Worm (Caenorhabditis elegans) whole organism, young adult: ENCODE results near the gene glb-7.

Experiments
- B0035.1 ChIP-seq: sonication (generic microtip); optimal IDR thresholded peaks from 2 replicates; lab custom pipeline; 2016; ENCODE audit warnings: missing genetic modification characterization, mild to moderate bottlenecking, missing compliant biosample characterization, missing genotype, missing genetic modification reagents
- B0336.3 ChIP-seq: fragments of 200-800 bp; sonication (Bioruptor generic); IDR thresholded peaks from 2 replicates; pipeline ENCODE4 v1.3.6; 2022; ENCODE audit warnings: missing genetic modification characterization, missing compliant biosample characterization
- C17E4.6 ChIP-seq: fragments of 200-800 bp; sonication (Bioruptor generic); IDR thresholded peaks from 2 replicates; pipeline ENCODE4 v1.3.6; 2022; ENCODE audit warnings: missing genetic modification reagents, missing genetic modification characterization, missing compliant biosample characterization
- F33H1.4 ChIP-seq: fragments of 200-800 bp; sonication (Bioruptor generic); IDR thresholded peaks from 2 replicates; pipeline ENCODE4 v1.3.6; 2022; ENCODE audit warnings: missing genetic modification reagents, missing genetic modification characterization, missing compliant biosample characterization
- F37B4.10 ChIP-seq: fragments of 200-800 bp; sonication (Bioruptor generic); IDR thresholded peaks from 2 replicates; pipeline ENCODE4 v1.3.6; 2022; ENCODE audit warnings: missing genetic modification characterization, missing compliant biosample characterization
- F57C9.4 ChIP-seq: sonication (generic microtip); optimal IDR thresholded peaks from 2 replicates; lab custom pipeline; 2017; ENCODE audit warnings: mild to moderate bottlenecking, missing genetic modification characterization, missing compliant biosample characterization
- T26A5.8 ChIP-seq: sonication (generic microtip); optimal IDR thresholded peaks from 2 replicates; lab custom pipeline; 2016; ENCODE audit warnings: missing genetic modification characterization, missing compliant biosample characterization
- Y53G8AR.9 ChIP-seq: fragments of 200-800 bp; sonication (Bioruptor generic); conservative IDR thresholded peaks from 2 replicates; pipeline ENCODE4 v1.3.6; 2022; ENCODE audit warnings: missing genetic modification reagents, missing genetic modification characterization, missing compliant biosample characterization
- Y56A3A.18 ChIP-seq: fragments of 200-800 bp; sonication (Bioruptor generic); IDR thresholded peaks from 2 replicates; pipeline ENCODE4 v1.3.6; 2022; ENCODE audit warnings: missing genetic modification reagents, missing genetic modification characterization, missing compliant biosample characterization
- Y95B8A.8 ChIP-seq: fragments of 200-800 bp; sonication (Bioruptor generic); IDR thresholded peaks from 2 replicates; pipeline ENCODE4 v1.3.6; 2022; ENCODE audit warnings: missing genetic modification reagents, missing genetic modification characterization, missing compliant biosample characterization
- ZK185.1 ChIP-seq: sonication (generic microtip); optimal IDR thresholded peaks from 2 replicates; lab custom pipeline; 2016; ENCODE audit warnings: mild to moderate bottlenecking, missing genetic modification characterization, missing compliant biosample characterization; ENCODE audit not compliant: poor library complexity, severe bottlenecking
- akir-1 ChIP-seq: fragments of 200-800 bp; sonication (Bioruptor generic); optimal IDR thresholded peaks from 2 replicates; lab custom pipeline; 2018; ENCODE audit warnings: mild to moderate bottlenecking, missing genetic modification characterization, moderate library complexity, missing compliant biosample characterization
- aptf-3 ChIP-seq: fragments of 200-800 bp; sonication (Bioruptor generic); IDR thresholded peaks from 2 replicates; pipeline ENCODE4 v1.3.6; 2022; ENCODE audit warnings: missing genetic modification characterization, missing compliant biosample characterization
- atf-7 ChIP-seq: sonication (generic microtip); optimal IDR thresholded peaks from 2 replicates; lab custom pipeline; 2017; ENCODE audit warnings: mild to moderate bottlenecking, missing genetic modification characterization, missing compliant biosample characterization
- attf-3 ChIP-seq: fragments of 200-800 bp; sonication (Bioruptor generic); conservative IDR thresholded peaks from 2 replicates; pipeline ENCODE4 v1.3.6; 2022; ENCODE audit warnings: missing genetic modification reagents, missing genetic modification characterization, missing compliant biosample characterization
- attf-5 ChIP-seq: fragments of 200-800 bp; sonication (Bioruptor generic); optimal IDR thresholded peaks from 2 replicates; lab custom pipeline; 2018; ENCODE audit warnings: mild to moderate bottlenecking, missing genetic modification characterization, missing compliant biosample characterization
- bed-2 ChIP-seq: fragments of 200-800 bp; sonication (Bioruptor generic); IDR thresholded peaks from 2 replicates; pipeline ENCODE4 v1.3.6; 2022; ENCODE audit warnings: missing genetic modification reagents, missing genetic modification characterization, missing compliant biosample characterization
- ccch-3 ChIP-seq: fragments of 200-800 bp; sonication (Bioruptor generic); optimal IDR thresholded peaks from 2 replicates; lab custom pipeline; 2018; ENCODE audit warnings: mild to moderate bottlenecking, missing genetic modification characterization, missing compliant biosample characterization
- ceh-100 ChIP-seq: fragments of 200-800 bp; sonication (Bioruptor generic); IDR thresholded peaks from 2 replicates; pipeline ENCODE4 v1.3.6; 2022; ENCODE audit warnings: missing genetic modification reagents, missing genetic modification characterization, missing compliant biosample characterization
- ceh-40 ChIP-seq: fragments of 200-800 bp; sonication (Bioruptor generic); IDR thresholded peaks from 2 replicates; pipeline ENCODE4 v1.3.6; 2022; ENCODE audit warnings: missing genetic modification characterization, missing compliant biosample characterization
- die-1 ChIP-seq: sonication (generic microtip); optimal IDR thresholded peaks from 2 replicates; lab custom pipeline; 2016; ENCODE audit warnings: missing genotype, mild to moderate bottlenecking, missing genetic modification characterization, missing compliant biosample characterization
- dox-1 ChIP-seq: fragments of 200-800 bp; sonication (Bioruptor generic); IDR thresholded peaks from 2 replicates; pipeline ENCODE4 v1.3.6; 2022; ENCODE audit warnings: missing genetic modification reagents, missing genetic modification characterization, missing compliant biosample characterization
- egrh-3 ChIP-seq: fragments of 200-800 bp; sonication (Bioruptor generic); IDR thresholded peaks from 2 replicates; pipeline ENCODE4 v1.3.6; 2022; ENCODE audit warnings: missing genetic modification reagents, missing genetic modification characterization, missing compliant biosample characterization
- gei-17 ChIP-seq: fragments of 200-800 bp; sonication (Bioruptor generic); optimal IDR thresholded peaks from 2 replicates; lab custom pipeline; 2018; ENCODE audit warnings: mild to moderate bottlenecking, missing genetic modification characterization, missing compliant biosample characterization
- hsf-1 ChIP-seq: fragments of 200-800 bp; sonication (Bioruptor generic); IDR thresholded peaks from 2 replicates; pipeline ENCODE4 v1.3.6; 2022; ENCODE audit warnings: missing genetic modification reagents, missing genetic modification characterization, missing compliant biosample characterization
- let-607 ChIP-seq, 2 experiments: fragments of 200-800 bp in 1 of 2; sonication (Bioruptor generic) in 1 of 2; sonication (generic microtip) in 1 of 2; optimal IDR thresholded peaks; 2 replicates each; lab custom pipeline; 2016 to 2018; ENCODE audit warnings: mild to moderate bottlenecking in 2 of 2, missing compliant biosample characterization in 2 of 2, missing genetic modification characterization in 2 of 2, moderate library complexity in 2 of 2, missing genotype in 1 of 2
- lin-40 ChIP-seq: sonication (generic microtip); optimal IDR thresholded peaks from 2 replicates; lab custom pipeline; 2016; ENCODE audit warnings: missing genetic modification characterization, mild to moderate bottlenecking, missing compliant biosample characterization, missing genotype, missing genetic modification reagents
- lin-54 ChIP-seq: fragments of 200-800 bp; sonication (Bioruptor generic); optimal IDR thresholded peaks from 2 replicates; lab custom pipeline; 2018; ENCODE audit warnings: mild to moderate bottlenecking, missing genetic modification characterization, missing compliant biosample characterization
- lsy-27 ChIP-seq: sonication (generic microtip); optimal IDR thresholded peaks from 2 replicates; lab custom pipeline; 2017; ENCODE audit warnings: missing genetic modification characterization, mild to moderate bottlenecking, missing compliant biosample characterization, antibody characterized with exemption, missing genotype, borderline replicate concordance; ENCODE audit not compliant: insufficient read depth
- madf-10 ChIP-seq: sonication (generic microtip); optimal IDR thresholded peaks from 2 replicates; lab custom pipeline; 2016; ENCODE audit warnings: mild to moderate bottlenecking, missing genetic modification characterization, missing compliant biosample characterization
- madf-6 ChIP-seq: fragments of 200-800 bp; sonication (Bioruptor generic); IDR thresholded peaks from 2 replicates; pipeline ENCODE4 v1.3.6; 2022; ENCODE audit warnings: missing genetic modification reagents, missing genetic modification characterization, missing compliant biosample characterization
- mcd-1 ChIP-seq: fragments of 200-800 bp; sonication (Bioruptor generic); IDR thresholded peaks from 2 replicates; pipeline ENCODE4 v1.3.6; 2022; ENCODE audit warnings: missing genetic modification reagents, missing genetic modification characterization, missing compliant biosample characterization
- mel-28 ChIP-seq: sonication (generic microtip); optimal IDR thresholded peaks from 2 replicates; lab custom pipeline; 2016; ENCODE audit warnings: borderline replicate concordance, mild to moderate bottlenecking, missing genetic modification characterization, missing compliant biosample characterization
- nfya-1 ChIP-seq: sonication (generic microtip); optimal IDR thresholded peaks from 2 replicates; lab custom pipeline; 2017; ENCODE audit warnings: antibody characterized with exemption, missing compliant biosample characterization, missing genetic modification characterization, borderline replicate concordance; ENCODE audit not compliant: insufficient read depth
- nfyb-1 ChIP-seq: fragments of 200-800 bp; sonication (Bioruptor generic); IDR thresholded peaks from 2 replicates; pipeline ENCODE4 v1.3.6; 2022; ENCODE audit warnings: missing genetic modification reagents, missing genetic modification characterization, missing compliant biosample characterization
- nhr-179 ChIP-seq: sonication (generic microtip); optimal IDR thresholded peaks from 2 replicates; lab custom pipeline; 2016; ENCODE audit warnings: mild to moderate bottlenecking, missing genetic modification characterization, missing compliant biosample characterization
- nhr-80 ChIP-seq: sonication (generic microtip); optimal IDR thresholded peaks from 2 replicates; lab custom pipeline; 2016; ENCODE audit warnings: missing genetic modification characterization, missing compliant biosample characterization
- nhr-90 ChIP-seq: sonication (generic microtip); optimal IDR thresholded peaks from 2 replicates; lab custom pipeline; 2016; ENCODE audit warnings: missing genotype, mild to moderate bottlenecking, missing genetic modification characterization, missing compliant biosample characterization
- rec-8 ChIP-seq, 2 experiments: sonication (generic microtip); optimal IDR thresholded peaks; 2 replicates each; lab custom pipeline; 2016; ENCODE audit warnings: mild to moderate bottlenecking in 2 of 2, missing genetic modification characterization in 2 of 2, missing genetic modification reagents in 2 of 2, missing genotype in 2 of 2, missing biosample characterization in 1 of 2, missing compliant biosample characterization in 1 of 2, moderate library complexity in 1 of 2
- repo-1 ChIP-seq: sonication (generic microtip); optimal IDR thresholded peaks from 2 replicates; lab custom pipeline; 2017; ENCODE audit warnings: mild to moderate bottlenecking, missing genetic modification characterization, missing compliant biosample characterization
- tbp1 ChIP-seq: fragments of 200-800 bp; sonication (Bioruptor generic); optimal IDR thresholded peaks from 2 replicates; lab custom pipeline; 2018; ENCODE audit warnings: mild to moderate bottlenecking, missing genetic modification characterization, missing compliant biosample characterization
- tlf-1 ChIP-seq: fragments of 200-800 bp; sonication (Bioruptor generic); optimal IDR thresholded peaks from 2 replicates; lab custom pipeline; 2018; ENCODE audit warnings: mild to moderate bottlenecking, missing genetic modification characterization, missing compliant biosample characterization
- zfh-2 ChIP-seq: fragments of 200-800 bp; sonication (Bioruptor generic); conservative IDR thresholded peaks from 2 replicates; pipeline ENCODE4 v1.3.6; 2022; ENCODE audit warnings: missing genetic modification reagents, missing genetic modification characterization, missing compliant biosample characterization
- ztf-6 ChIP-seq: fragments of 200-800 bp; sonication (Bioruptor generic); IDR thresholded peaks from 2 replicates; pipeline ENCODE4 v1.3.6; 2022; ENCODE audit warnings: missing genetic modification reagents, missing genetic modification characterization, missing compliant biosample characterization

Gene glb-7

ce11 chrIV:2111300-2111874 is 11.2 kb upstream of the glb-7 start, which contains the start of gene che-6:
Gene che-6 (minus strand): TSS chrIV:2111408.
- peak; percentile 10; the same call in 1 of the 2 replicates for TF ChIP-seq Y95B8A.8 (GFP tag; lab: Robert Waterston, UW)
- peak; percentile 52 for TF ChIP-seq madf-10
- no peak for TF ChIP-seq C17E4.6 (GFP tag; lab: Robert Waterston, UW)
- TF ChIP-seq nfyb-1 (GFP tag; lab: Robert Waterston, UW), result peak; percentile 72
- no peak for TF ChIP-seq nhr-179 (tag; lab: Kevin White, UChicago)
- no peak for TF ChIP-seq lin-40 (tag; lab: Kevin White, UChicago)
- TF ChIP-seq rec-8 (tag; optimal IDR thresholded peaks at IDR 0.05; lab: Kevin White, UChicago), result no peak
- TF ChIP-seq bed-2 (GFP tag; lab: Robert Waterston, UW), result no peak
- TF ChIP-seq let-607 (tag; optimal IDR thresholded peaks at IDR 0.05; lab: Kevin White, UChicago), result peak in 1 of 2 experiments; percentile 3
- no peak for TF ChIP-seq zfh-2 (GFP tag; lab: Robert Waterston, UW)
- no peak for TF ChIP-seq hsf-1
- TF ChIP-seq F57C9.4, result peak; percentile 13
- TF ChIP-seq aptf-3 (GFP tag; lab: Robert Waterston, UW), result 0 out of 2 replicates have a peak, but pooled peaks have one; percentile 24
- peak; percentile 16 for TF ChIP-seq lin-54
- TF ChIP-seq B0336.3 (GFP tag; lab: Robert Waterston, UW), result peak; percentile 69
- TF ChIP-seq F33H1.4, result no peak
- TF ChIP-seq tlf-1 (GFP tag; lab: Kevin White, UChicago), result peak; percentile 59
- TF ChIP-seq atf-7 (tag; lab: Kevin White, UChicago), result peak; percentile 35
- TF ChIP-seq nhr-90 (tag; lab: Kevin White, UChicago), result peak; percentile 62
- no peak for TF ChIP-seq die-1 (tag; lab: Kevin White, UChicago)
- peak; percentile 0 for TF ChIP-seq gei-17 (GFP tag; lab: Kevin White, UChicago)
- peak; percentile 43; the same call in 1 of the 2 replicates for TF ChIP-seq mcd-1 (GFP tag; lab: Robert Waterston, UW)
- TF ChIP-seq egrh-3 (GFP tag; lab: Robert Waterston, UW), result no peak
- TF ChIP-seq nhr-80 (tag; lab: Kevin White, UChicago), result peak; percentile 37
- TF ChIP-seq akir-1 (GFP tag; lab: Kevin White, UChicago), result no peak
- no peak for TF ChIP-seq ccch-3 (GFP tag; lab: Kevin White, UChicago)
- 0 out of 2 replicates have a peak, but pooled peaks have one; percentile 20 for TF ChIP-seq madf-6 (GFP tag; lab: Robert Waterston, UW)
- peak; percentile 20 for TF ChIP-seq repo-1 (tag; lab: Kevin White, UChicago)
- peak; percentile 61; the same call in 1 of the 2 replicates for TF ChIP-seq Y53G8AR.9 (GFP tag; lab: Robert Waterston, UW)
- no peak for TF ChIP-seq ZK185.1 (tag; lab: Kevin White, UChicago)
- 0 out of 2 replicates have a peak, but pooled peaks have one; percentile 76 for TF ChIP-seq Y56A3A.18 (GFP tag; lab: Robert Waterston, UW)
- no peak for TF ChIP-seq T26A5.8 (tag; lab: Kevin White, UChicago)
- TF ChIP-seq B0035.1 (tag; lab: Kevin White, UChicago), result peak; percentile 70
- TF ChIP-seq attf-3, result no peak
- TF ChIP-seq tbp1 (GFP tag; lab: Kevin White, UChicago), result peak; percentile 29
- TF ChIP-seq, all 124 proteins: peak for 20

ce11 chrIV:2113362-2114056 is 9.1 kb upstream of the glb-7 start, which contains the start of gene C23H5.8:
Gene C23H5.8 (minus strand): TSS chrIV:2113412.
- TF ChIP-seq attf-5 (GFP tag; lab: Kevin White, UChicago) (no peak), madf-6 (GFP tag; lab: Robert Waterston, UW) (no peak), ceh-100 (GFP tag; lab: Robert Waterston, UW) (no peak), ztf-6 (GFP tag; lab: Robert Waterston, UW) (no peak), nhr-80 (tag; lab: Kevin White, UChicago) (no peak), mel-28 (tag; lab: Kevin White, UChicago) (no peak), lin-40 (tag; lab: Kevin White, UChicago) (no peak), dox-1 (no peak), tlf-1 (GFP tag; lab: Kevin White, UChicago) (no peak), F37B4.10 (GFP tag; lab: Robert Waterston, UW) (no peak), lsy-27 (tag; lab: Kevin White, UChicago) (no peak), nfyb-1 (GFP tag; lab: Robert Waterston, UW) (0 out of 2 replicates have a peak, but pooled peaks have one; percentile 11), die-1 (tag; lab: Kevin White, UChicago) (no peak), lin-54 (no peak), gei-17 (GFP tag; lab: Kevin White, UChicago) (no peak), nfya-1 (no peak), ceh-40 (0 out of 2 replicates have a peak, but pooled peaks have one; percentile 36), atf-7 (tag; lab: Kevin White, UChicago) (no peak)
